Fruit fly (Drosophila melanogaster) S2 (cell line): Measurements from ENCODE around the gene E5.

Experiments
- CG8478 ChIP-seq: fragments of >200 bp; optimal IDR thresholded peaks from 2 replicates; lab custom pipeline; 2018
- CTCF ChIP-seq, 2 experiments: fragments of >200 bp; optimal IDR thresholded peaks; 2 replicates each; lab custom pipeline; 2018

E5 gene

DNA sequence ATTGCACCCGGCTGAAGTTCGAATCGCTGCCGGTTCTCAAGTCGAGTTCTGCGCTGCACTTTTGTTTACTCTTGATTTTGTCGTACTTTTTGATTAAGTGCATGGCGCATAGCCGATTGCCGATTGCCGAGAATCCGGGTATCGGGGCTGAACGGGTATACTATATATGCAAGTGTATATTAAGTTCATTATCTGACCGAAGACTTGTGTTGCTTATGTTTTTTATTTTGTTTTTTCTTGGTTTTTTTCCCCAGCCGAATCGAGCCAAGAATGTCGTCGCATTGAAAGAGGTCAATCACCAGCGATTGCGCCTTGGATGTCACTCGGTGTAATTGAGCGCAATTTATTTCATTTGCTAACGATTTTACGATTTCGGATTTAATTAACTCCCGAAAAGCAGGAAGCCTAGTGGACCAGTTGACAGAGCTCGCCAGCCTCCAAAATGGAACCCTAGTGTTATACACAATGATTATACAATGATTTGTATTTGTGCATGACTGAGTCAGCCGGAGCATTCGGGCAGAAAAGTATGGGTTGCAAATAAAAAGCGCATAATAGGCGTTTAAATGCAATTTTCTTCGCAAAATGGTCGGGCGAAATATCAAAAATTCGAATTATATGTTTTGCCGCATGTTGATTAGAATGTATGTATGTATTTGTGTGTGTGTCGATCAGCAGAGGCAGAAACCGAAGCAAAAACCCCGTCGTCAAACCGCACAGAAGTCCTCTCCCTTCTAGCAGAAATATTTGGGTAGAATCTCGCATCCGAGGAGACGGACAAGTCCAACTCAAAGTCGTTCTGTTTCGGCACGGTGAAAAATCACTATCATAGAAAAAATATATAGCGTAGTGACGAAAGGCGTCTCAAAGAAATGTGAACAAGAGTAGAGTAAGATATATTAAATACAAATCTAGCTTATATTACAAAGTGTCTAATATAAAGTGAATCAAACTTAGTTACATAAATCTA lies 46.5 kb downstream of the E5 start, which contains the start of gene Mst87F:
Mst87F (minus strand) TSS at position 56 of the 970 bp plus-strand sequence.
- no peak for TF ChIP-seq CG8478 (lab: Kevin White, UChicago)

- TF ChIP-seq CG8478 (lab: Kevin White, UChicago) = no peak
- no peak for TF ChIP-seq CTCF (optimal IDR thresholded peaks at IDR 0.05; lab: Kevin White, UChicago)
Observed at dm6 chr3R:13822602-13823220, 52.0 kb downstream of the E5 start.

DNA sequence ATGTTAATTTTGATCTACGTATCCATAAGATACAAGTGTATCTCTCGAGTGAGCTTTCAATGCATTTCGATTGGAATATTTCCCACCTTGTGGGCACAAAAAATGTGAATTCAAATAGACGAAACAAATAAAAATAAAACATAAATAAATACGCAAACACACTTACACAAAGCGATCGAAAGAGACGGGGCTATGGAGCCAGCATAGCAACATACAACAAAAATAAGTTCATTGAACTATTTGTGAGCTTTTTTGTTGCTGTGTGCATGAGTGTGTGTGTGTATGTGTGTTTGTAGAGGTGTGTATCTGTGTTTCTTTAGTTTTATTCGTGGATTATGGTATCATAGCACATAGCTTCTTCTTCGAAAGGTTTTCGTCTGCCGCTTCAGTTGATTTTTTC lies 54.2 kb downstream of the E5 start:
- TF ChIP-seq CTCF (optimal IDR thresholded peaks at IDR 0.05; lab: Kevin White, UChicago) (no peak), CG8478 (lab: Kevin White, UChicago) (no peak)

DNA sequence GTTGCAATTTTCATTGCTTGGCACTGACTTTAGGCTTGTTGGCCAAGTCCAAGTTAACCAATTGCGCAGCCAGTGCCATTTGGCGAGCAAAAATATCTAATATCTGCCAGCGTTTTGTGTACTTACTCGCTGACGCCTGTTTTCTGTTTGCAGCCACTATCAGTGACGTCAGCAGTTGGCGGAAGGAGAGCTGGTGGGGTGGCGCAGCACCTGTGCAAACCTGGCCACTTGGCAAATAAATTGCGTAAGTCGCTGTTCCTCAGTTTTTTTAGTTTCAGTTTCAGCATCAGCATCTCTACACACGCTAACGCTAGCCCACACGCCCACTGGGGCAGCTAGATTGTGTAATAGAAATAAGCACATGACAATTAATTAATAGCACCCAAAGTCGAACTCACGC lies 55.7 kb downstream of the E5 start:
- no peak for TF ChIP-seq CG8478 (lab: Kevin White, UChicago)
- no peak for TF ChIP-seq CTCF (optimal IDR thresholded peaks at IDR 0.05; lab: Kevin White, UChicago)

dm6 chr3R:13817480-13818305 lies 57.0 kb downstream of the E5 start:
- no peak for TF ChIP-seq CG8478 (lab: Kevin White, UChicago)
- TF ChIP-seq CTCF (optimal IDR thresholded peaks at IDR 0.05; lab: Kevin White, UChicago) = no peak
